Worm (Caenorhabditis elegans) whole organism, L1 larva: ENCODE results near the gene pqn-51.

ENCODE experiments used
- C16A3.4 ChIP-seq: fragments of 150-350 bp; optimal IDR thresholded peaks from 2 replicates; lab custom pipeline; 2014; ENCODE audit warnings: missing biosample characterization, missing genetic modification characterization
- F16B12.6 ChIP-seq: fragments of 150-350 bp; optimal IDR thresholded peaks from 2 replicates; lab custom pipeline; 2014; ENCODE audit warnings: missing biosample characterization, missing genetic modification characterization
- aly-2 ChIP-seq: fragments of 150-350 bp; optimal IDR thresholded peaks from 2 replicates; lab custom pipeline; 2014; ENCODE audit warnings: missing biosample characterization, missing genetic modification characterization
- blmp-1 ChIP-seq: fragments of 150-350 bp; optimal IDR thresholded peaks from 2 replicates; lab custom pipeline; 2014; ENCODE audit warnings: missing biosample characterization, missing genetic modification characterization
- ceh-63 ChIP-seq: fragments of 200-800 bp; sonication (Bioruptor generic); optimal IDR thresholded peaks from 2 replicates; lab custom pipeline; 2018; ENCODE audit warnings: mild to moderate bottlenecking, missing genetic modification characterization, missing compliant biosample characterization
- ceh-8 ChIP-seq: fragments of 200-800 bp; sonication (Bioruptor generic); optimal IDR thresholded peaks from 2 replicates; lab custom pipeline; 2018; ENCODE audit warnings: mild to moderate bottlenecking, missing genetic modification characterization, moderate library complexity, missing compliant biosample characterization
- ces-1 ChIP-seq: fragments of 150-350 bp; optimal IDR thresholded peaks from 2 replicates; lab custom pipeline; 2014; ENCODE audit warnings: missing biosample characterization, missing genetic modification reagents, missing genetic modification characterization
- dpl-1 ChIP-seq, 3 experiments: fragments of 150-350 bp in 2 of 3; sonication (generic microtip) in 1 of 3; optimal IDR thresholded peaks; 2 replicates each; lab custom pipeline; 2014 to 2017; ENCODE audit warnings: missing biosample characterization in 3 of 3, missing genetic modification characterization in 3 of 3, missing genetic modification reagents in 3 of 3
- dsc-1 ChIP-seq: sonication (generic microtip); optimal IDR thresholded peaks from 2 replicates; lab custom pipeline; 2016; ENCODE audit warnings: mild to moderate bottlenecking, missing genetic modification characterization, missing compliant biosample characterization
- egl-27 ChIP-seq, 2 experiments: fragments of 150-350 bp in 1 of 2; sonication (generic microtip); optimal IDR thresholded peaks; 3 replicates each; lab custom pipeline; 2017 to 2018; ENCODE audit warnings: missing biosample characterization in 2 of 2, missing genetic modification characterization in 2 of 2, missing genetic modification reagents in 2 of 2
- elt-2 ChIP-seq: sonication (generic microtip); optimal IDR thresholded peaks from 2 replicates; lab custom pipeline; 2016; ENCODE audit warnings: missing genetic modification characterization, mild to moderate bottlenecking, inconsistent platforms, missing compliant biosample characterization, missing genetic modification reagents
- elt-3 ChIP-seq, 6 experiments: fragments of 150-350 bp in 1 of 6; sonication (generic microtip); optimal IDR thresholded peaks; 2 replicates each; lab custom pipeline; 2017 to 2018; ENCODE audit warnings: missing biosample characterization in 6 of 6, missing genetic modification characterization in 6 of 6, inconsistent platforms in 1 of 6
- ets-5 ChIP-seq: fragments of 200-800 bp; sonication (Bioruptor generic); IDR thresholded peaks from 2 replicates; pipeline ENCODE4 v1.3.6; 2022; ENCODE audit warnings: missing genetic modification characterization, missing compliant biosample characterization
- fkh-4 ChIP-seq: sonication (generic microtip); optimal IDR thresholded peaks from 2 replicates; lab custom pipeline; 2016; ENCODE audit warnings: missing compliant biosample characterization, missing genetic modification characterization, borderline replicate concordance
- fkh-8 ChIP-seq: sonication (generic microtip); optimal IDR thresholded peaks from 2 replicates; lab custom pipeline; 2016; ENCODE audit warnings: mild to moderate bottlenecking, missing genetic modification characterization, missing compliant biosample characterization
- grh-1 ChIP-seq: fragments of 200-800 bp; sonication (Bioruptor generic); IDR thresholded peaks from 2 replicates; pipeline ENCODE4 v1.3.6; 2022; ENCODE audit warnings: missing genetic modification reagents, missing genetic modification characterization, missing compliant biosample characterization
- hlh-17 ChIP-seq: fragments of 200-800 bp; sonication (Bioruptor generic); optimal IDR thresholded peaks from 2 replicates; lab custom pipeline; 2018; ENCODE audit warnings: missing genetic modification characterization, mild to moderate bottlenecking, missing compliant biosample characterization, moderate library complexity, borderline replicate concordance
- irx-1 ChIP-seq: sonication (generic microtip); optimal IDR thresholded peaks from 2 replicates; lab custom pipeline; 2016; ENCODE audit warnings: missing genetic modification characterization, missing compliant biosample characterization
- isw-1 ChIP-seq: fragments of 200-800 bp; sonication (Bioruptor generic); IDR thresholded peaks from 2 replicates; pipeline ENCODE4 v1.3.6; 2022; ENCODE audit warnings: missing genetic modification characterization, missing compliant biosample characterization
- lin-14 ChIP-seq: fragments of 200-800 bp; sonication (Bioruptor generic); optimal IDR thresholded peaks from 2 replicates; lab custom pipeline; 2018; ENCODE audit warnings: mild to moderate bottlenecking, missing genetic modification characterization, moderate library complexity, missing compliant biosample characterization
- lin-35 ChIP-seq, 2 experiments: fragments of 150-350 bp; optimal IDR thresholded peaks; 2 replicates each; lab custom pipeline; 2014; ENCODE audit warnings: missing biosample characterization in 2 of 2, missing genetic modification characterization in 2 of 2, missing genetic modification reagents in 2 of 2
- lin-39 ChIP-seq: fragments of 150-350 bp; optimal IDR thresholded peaks from 2 replicates; lab custom pipeline; 2014; ENCODE audit warnings: missing biosample characterization, missing genetic modification reagents, missing genetic modification characterization
- lsy-2 ChIP-seq, 2 experiments: fragments of 150-350 bp; optimal IDR thresholded peaks; 2 replicates each; lab custom pipeline; 2014; ENCODE audit warnings: missing biosample characterization in 2 of 2, missing genetic modification characterization in 2 of 2
- mep-1 ChIP-seq: fragments of 150-350 bp; optimal IDR thresholded peaks from 2 replicates; lab custom pipeline; 2014; ENCODE audit warnings: missing biosample characterization, missing genetic modification characterization
- nhr-19 ChIP-seq: fragments of 200-800 bp; sonication (Bioruptor generic); conservative IDR thresholded peaks from 2 replicates; pipeline ENCODE4 v1.3.6; 2022; ENCODE audit warnings: missing genetic modification characterization, missing compliant biosample characterization
- nhr-76 ChIP-seq: sonication (generic microtip); optimal IDR thresholded peaks from 2 replicates; lab custom pipeline; 2017; ENCODE audit warnings: missing biosample characterization, missing genetic modification characterization
- nhr-77 ChIP-seq: fragments of 150-350 bp; optimal IDR thresholded peaks from 2 replicates; lab custom pipeline; 2014; ENCODE audit warnings: missing biosample characterization, missing genetic modification characterization
- nhr-84 ChIP-seq: sonication (generic microtip); optimal IDR thresholded peaks from 2 replicates; lab custom pipeline; 2017; ENCODE audit warnings: missing biosample characterization, missing genetic modification characterization
- nhr-85 ChIP-seq: sonication (generic microtip); peaks from one replicate; lab custom pipeline; 2016; ENCODE audit warnings: missing genetic modification characterization, inconsistent platforms, missing compliant biosample characterization
- skn-1 ChIP-seq: fragments of 150-350 bp; optimal IDR thresholded peaks from 2 replicates; lab custom pipeline; 2014; ENCODE audit warnings: missing biosample characterization, missing genetic modification characterization
- snu-23 ChIP-seq: sonication (generic microtip); optimal IDR thresholded peaks from 2 replicates; lab custom pipeline; 2016; ENCODE audit warnings: missing genetic modification characterization, missing compliant biosample characterization
- sox-4 ChIP-seq: sonication (generic microtip); optimal IDR thresholded peaks from 2 replicates; lab custom pipeline; 2016; ENCODE audit warnings: missing genetic modification characterization, missing compliant biosample characterization
- sptf-1 ChIP-seq: fragments of 150-350 bp; optimal IDR thresholded peaks from 2 replicates; lab custom pipeline; 2014; ENCODE audit warnings: missing biosample characterization, missing genetic modification characterization
- sup-37 ChIP-seq: fragments of 200-800 bp; sonication (Bioruptor generic); optimal IDR thresholded peaks from 2 replicates; lab custom pipeline; 2018; ENCODE audit warnings: mild to moderate bottlenecking, missing genetic modification characterization, missing compliant biosample characterization
- unc-130 ChIP-seq: fragments of 150-350 bp; optimal IDR thresholded peaks from 2 replicates; lab custom pipeline; 2017; ENCODE audit warnings: missing biosample characterization, missing genetic modification characterization, inconsistent platforms
- unc-86 ChIP-seq: sonication (generic microtip); optimal IDR thresholded peaks from 2 replicates; lab custom pipeline; 2016; ENCODE audit warnings: missing genetic modification characterization, missing compliant biosample characterization
- unc-98 ChIP-seq: fragments of 200-800 bp; sonication (Bioruptor generic); IDR thresholded peaks from 2 replicates; pipeline ENCODE4 v1.3.6; 2022; ENCODE audit warnings: missing genetic modification characterization, missing compliant biosample characterization
- xbp-1 ChIP-seq: sonication (generic microtip); optimal IDR thresholded peaks from 2 replicates; lab custom pipeline; 2016; ENCODE audit warnings: missing genetic modification characterization, missing compliant biosample characterization
- ztf-4 ChIP-seq: fragments of 150-350 bp; optimal IDR thresholded peaks from 2 replicates; lab custom pipeline; 2014; ENCODE audit warnings: missing biosample characterization, missing genetic modification characterization

pqn-51 gene

ce11 chrV:5036364-5036763 is 13.0 kb upstream of the pqn-51 start, which contains the start of gene K11D12.7 (continued):
- TF ChIP-seq unc-86 (tag; lab: Kevin White, UChicago): no peak

- no peak for TF ChIP-seq lin-39 (tag; lab: Kevin White, UChicago)
- TF ChIP-seq unc-130 (tag; lab: Kevin White, UChicago): no peak
- TF ChIP-seq sptf-1 (tag; lab: Kevin White, UChicago): no peak
- TF ChIP-seq elt-3 (tag; optimal IDR thresholded peaks at IDR 0.05; lab: Kevin White, UChicago): peak in 1 of 6 experiments; percentile 23
- peak; percentile 85 for TF ChIP-seq nhr-85
- no peak for TF ChIP-seq mep-1 (tag; lab: Kevin White, UChicago)
- TF ChIP-seq sox-4 (tag; lab: Kevin White, UChicago): no peak
- TF ChIP-seq F16B12.6 (tag; lab: Kevin White, UChicago): no peak
- peak; percentile 54 for TF ChIP-seq grh-1
- TF ChIP-seq egl-27 (tag; optimal IDR thresholded peaks at IDR 0.05; lab: Kevin White, UChicago): no peak
- no peak for TF ChIP-seq aly-2 (tag; lab: Kevin White, UChicago)
- no peak for TF ChIP-seq nhr-77
- no peak for TF ChIP-seq fkh-8
- TF ChIP-seq lsy-2 (tag; optimal IDR thresholded peaks at IDR 0.05; lab: Kevin White, UChicago): no peak
- no peak for TF ChIP-seq ztf-4 (tag; lab: Kevin White, UChicago)
- peak in 1 of 2 experiments; percentile 5 for TF ChIP-seq lin-35 (GFP tag; optimal IDR thresholded peaks at IDR 0.05; lab: Kevin White, UChicago)
- TF ChIP-seq C16A3.4 (tag; lab: Kevin White, UChicago): no peak
- TF ChIP-seq lin-14: peak; percentile 48
- no peak for TF ChIP-seq nhr-19 (GFP tag; lab: Robert Waterston, UW)
- no peak for TF ChIP-seq ceh-8 (GFP tag; lab: Kevin White, UChicago)
- no peak for TF ChIP-seq ces-1
- no peak for TF ChIP-seq ets-5 (GFP tag; lab: Robert Waterston, UW)
- TF ChIP-seq snu-23 (GFP tag; lab: Kevin White, UChicago): no peak
- TF ChIP-seq unc-98 (GFP tag; lab: Robert Waterston, UW): no peak
- TF ChIP-seq skn-1 (tag; lab: Kevin White, UChicago): no peak
- no peak for TF ChIP-seq elt-2 (tag; lab: Kevin White, UChicago)
- no peak for TF ChIP-seq nhr-84 (tag; lab: Kevin White, UChicago)
- no peak for TF ChIP-seq nhr-76 (tag; lab: Kevin White, UChicago)
- TF ChIP-seq hlh-17 (GFP tag; lab: Kevin White, UChicago): no peak
- no peak for TF ChIP-seq isw-1 (GFP tag; lab: Robert Waterston, UW)
- TF ChIP-seq ceh-63 (GFP tag; lab: Kevin White, UChicago): no peak
- no peak for TF ChIP-seq sup-37 (GFP tag; lab: Kevin White, UChicago)
- no peak for TF ChIP-seq dpl-1 (GFP tag; optimal IDR thresholded peaks at IDR 0.05; lab: Kevin White, UChicago)
- TF ChIP-seq irx-1 (tag; lab: Kevin White, UChicago): no peak
- TF ChIP-seq blmp-1: peak; percentile 83
- no peak for TF ChIP-seq xbp-1 (tag; lab: Kevin White, UChicago)
These were observed 11.0 kb upstream of the pqn-51 start for ce11 chrV:5038449-5038848.

- TF ChIP-seq dsc-1 (peak; percentile 97), fkh-4 (tag; lab: Kevin White, UChicago) (peak; percentile 83), nhr-76 (tag; lab: Kevin White, UChicago) (no peak)
These were observed 9.8 kb upstream of the pqn-51 start, which contains the start of gene K11D12.11 for ce11 chrV:5039559-5039958. Gene K11D12.11, minus strand, starts transcription at chrV:5039600.
